Worm (Caenorhabditis elegans) whole organism, late embryonic: Measurements from ENCODE around the gene ZK867.2.

Experiments
- F13H6.1 ChIP-seq: sonication (generic microtip); optimal IDR thresholded peaks from 2 replicates; lab custom pipeline; 2016; ENCODE audit warnings: missing genetic modification characterization, missing compliant biosample characterization
- ahr-1 ChIP-seq: sonication (generic microtip); optimal IDR thresholded peaks from 2 replicates; lab custom pipeline; 2016; ENCODE audit warnings: missing genetic modification characterization, missing compliant biosample characterization
- ceh-22 ChIP-seq: sonication (generic microtip); optimal IDR thresholded peaks from 2 replicates; lab custom pipeline; 2017; ENCODE audit warnings: missing biosample characterization, missing genetic modification characterization
- ceh-45 ChIP-seq: fragments of 200-800 bp; sonication (Bioruptor generic); IDR thresholded peaks from 2 replicates; pipeline ENCODE4 v1.3.6; 2022; ENCODE audit warnings: missing genetic modification reagents, missing genetic modification characterization, missing compliant biosample characterization
- che-1 ChIP-seq: sonication (generic microtip); optimal IDR thresholded peaks from 2 replicates; lab custom pipeline; 2016; ENCODE audit warnings: mild to moderate bottlenecking, missing genetic modification characterization, missing compliant biosample characterization
- elt-4 ChIP-seq: sonication (generic microtip); optimal IDR thresholded peaks from 2 replicates; lab custom pipeline; 2016; ENCODE audit warnings: missing genetic modification characterization, missing compliant biosample characterization
- fax-1 ChIP-seq: sonication (generic microtip); optimal IDR thresholded peaks from 2 replicates; lab custom pipeline; 2016; ENCODE audit warnings: missing genotype, missing genetic modification characterization, missing compliant biosample characterization
- fkh-10 ChIP-seq: fragments of 150-350 bp; optimal IDR thresholded peaks from 2 replicates; lab custom pipeline; 2014; ENCODE audit warnings: missing biosample characterization, missing genetic modification reagents, missing genetic modification characterization
- fkh-6 ChIP-seq: sonication (generic microtip); optimal IDR thresholded peaks from 2 replicates; lab custom pipeline; 2016; ENCODE audit warnings: missing genetic modification characterization, missing compliant biosample characterization
- lin-11 ChIP-seq: fragments of 200-800 bp; sonication (Bioruptor generic); optimal IDR thresholded peaks from 2 replicates; lab custom pipeline; 2018; ENCODE audit warnings: mild to moderate bottlenecking, missing genetic modification characterization, missing compliant biosample characterization
- unc-55 ChIP-seq: sonication (generic microtip); optimal IDR thresholded peaks from 2 replicates; lab custom pipeline; 2017; ENCODE audit warnings: missing biosample characterization, missing genetic modification reagents, missing genetic modification characterization
- ztf-16 ChIP-seq: sonication (generic microtip); optimal IDR thresholded peaks from 2 replicates; lab custom pipeline; 2017; ENCODE audit warnings: missing genetic modification characterization, missing compliant biosample characterization

DNA sequence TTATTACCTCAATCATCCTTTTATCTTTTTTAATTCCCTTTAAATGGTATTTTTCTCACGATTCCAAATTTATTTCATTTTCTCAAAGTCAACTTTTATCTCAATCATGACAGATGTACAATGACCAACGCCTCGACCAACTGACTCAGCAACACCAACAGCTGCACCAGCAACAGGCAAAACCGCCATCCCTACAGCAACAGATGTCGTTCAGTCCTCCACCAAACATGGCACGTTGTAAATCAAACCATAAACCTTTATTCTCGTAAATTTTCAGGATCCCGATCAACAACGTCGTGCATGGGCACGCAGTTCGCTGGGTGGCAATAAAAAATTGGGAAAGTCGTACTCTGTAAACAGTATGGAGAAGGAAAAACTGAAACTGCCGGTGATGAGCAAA, 43.8 kb upstream of the ZK867.2 start:
- no peak for TF ChIP-seq che-1
- no peak for TF ChIP-seq fkh-10 (GFP tag; lab: Kevin White, UChicago)
- TF ChIP-seq unc-55 (GFP tag; lab: Kevin White, UChicago): no peak
- no peak for TF ChIP-seq lin-11
- TF ChIP-seq fkh-6 (tag; lab: Kevin White, UChicago): no peak
- TF ChIP-seq ahr-1 (tag; lab: Kevin White, UChicago): no peak
- TF ChIP-seq ceh-45 (GFP tag; lab: Robert Waterston, UW): no peak
- TF ChIP-seq ztf-16 (tag; lab: Kevin White, UChicago): no peak
- no peak for TF ChIP-seq F13H6.1
- no peak for TF ChIP-seq elt-4
- TF ChIP-seq ceh-22 (tag; lab: Kevin White, UChicago): no peak
- TF ChIP-seq fax-1 (tag; lab: Kevin White, UChicago): no peak
